Fruit fly (Drosophila melanogaster) whole organism: ENCODE measurements around the gene Mlc1.

Source experiments
- CG8478 ChIP-seq: fragments of >200 bp; optimal IDR thresholded peaks from 2 replicates; lab custom pipeline; 2018; ENCODE audit warnings: inconsistent platforms
- Dll ChIP-seq: fragments of >200 bp; optimal IDR thresholded peaks from 2 replicates; lab custom pipeline; 2017
- EcR ChIP-seq, 2 experiments: fragments of >200 bp; optimal IDR thresholded peaks; 2 replicates each; lab custom pipeline; 2017; ENCODE audit warnings: missing biosample characterization in 2 of 2, missing genetic modification characterization in 2 of 2, missing genetic modification reagents in 2 of 2
- pan ChIP-seq: fragments of >200 bp; optimal IDR thresholded peaks from 2 replicates; lab custom pipeline; 2017
- psq ChIP-seq: fragments of >200 bp; optimal IDR thresholded peaks from 2 replicates; lab custom pipeline; 2017
- usp ChIP-seq: fragments of >200 bp; optimal IDR thresholded peaks from 2 replicates; lab custom pipeline; 2017; ENCODE audit warnings: missing biosample characterization, missing genetic modification characterization, mixed read lengths

DNA sequence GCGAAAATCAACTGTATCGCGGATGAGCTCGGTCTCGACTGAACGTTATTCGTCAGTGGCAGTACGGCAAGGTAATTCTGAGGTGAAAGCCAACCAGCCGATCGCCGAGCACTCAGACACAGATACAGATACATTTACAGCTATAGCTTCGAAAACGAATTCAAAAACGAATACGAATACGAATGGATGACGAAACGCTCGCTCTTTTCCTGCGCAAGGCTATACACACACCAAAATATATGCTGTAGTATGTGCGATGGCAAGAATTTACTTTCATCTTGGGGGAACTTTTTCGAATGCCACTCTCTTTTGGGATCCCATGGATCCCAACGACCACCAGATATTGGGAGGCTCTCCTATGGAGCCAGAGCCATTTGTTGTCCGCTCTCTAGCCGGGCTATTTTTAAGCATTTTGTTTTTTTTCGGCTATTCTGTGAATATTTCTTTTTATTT lies at the start of gene Mlc1:
- TF ChIP-seq CG8478 (lab: Kevin White, UChicago) (no peak), pan (lab: Kevin White, UChicago) (no peak), Dll (lab: Kevin White, UChicago) (no peak), usp (GFP tag; lab: Kevin White, UChicago) (no peak), psq (lab: Kevin White, UChicago) (no peak), EcR (GFP tag; optimal IDR thresholded peaks at IDR 0.05; lab: Kevin White, UChicago) (no peak)
